Worm (Caenorhabditis elegans): ENCODE results near the gene scl-18.

The scl-18 gene

ce11 chrIV:11776968-11777467 is 22.8 kb upstream of the scl-18 start:
- TF ChIP-seq ceh-18 (tag; optimal IDR thresholded peaks at IDR 0.05) (no peak), ttx-3 (tag; optimal IDR thresholded peaks at IDR 0.05) (no peak), K09A11.1 (tag; optimal IDR thresholded peaks at IDR 0.05; ENCODE audit: insufficient read depth) (no peak), unc-42 (tag; optimal IDR thresholded peaks at IDR 0.05) (peak; percentile 19)

ce11 chrIV:11773692-11774225 is 19.5 kb upstream of the scl-18 start, which contains the start of gene lips-5:
TSS of gene lips-5 (minus strand) at chrIV:11773742.
- TF ChIP-seq pat-9 (tag; optimal IDR thresholded peaks at IDR 0.05) (no peak), odd-2 (tag; optimal IDR thresholded peaks at IDR 0.05) (no peak), K09A11.1 (tag; optimal IDR thresholded peaks at IDR 0.05; ENCODE audit: insufficient read depth) (no peak), C08G9.2 (tag; optimal IDR thresholded peaks at IDR 0.05) (no peak), madf-2 (tag; optimal IDR thresholded peaks at IDR 0.05) (no peak), ceh-19 (GFP tag; optimal IDR thresholded peaks at IDR 0.05) (no peak), nfya-1 (tag; optimal IDR thresholded peaks at IDR 0.05) (no peak), ztf-16 (tag; optimal IDR thresholded peaks at IDR 0.05) (no peak), elt-4 (tag; optimal IDR thresholded peaks at IDR 0.05) (no peak), mec-3 (tag; optimal IDR thresholded peaks at IDR 0.05; ENCODE audit: borderline replicate concordance) (no peak)

ce11 chrIV:11772119-11772518 is 17.9 kb upstream of the scl-18 start:
- TF ChIP-seq nfya-1 (tag; optimal IDR thresholded peaks at IDR 0.05) (no peak), unc-42 (tag; optimal IDR thresholded peaks at IDR 0.05) (no peak), dmd-4 (tag; optimal IDR thresholded peaks at IDR 0.05; ENCODE audit: borderline replicate concordance) (no peak), ahr-1 (tag; optimal IDR thresholded peaks at IDR 0.05) (no peak), pha-2 (tag; optimal IDR thresholded peaks at IDR 0.05) (no peak)

- TF ChIP-seq pag-3 (tag; optimal IDR thresholded peaks at IDR 0.05; ENCODE audit: borderline replicate concordance) (no peak), hlh-8 (tag; optimal IDR thresholded peaks at IDR 0.05) (no peak), tbx-7 (tag; optimal IDR thresholded peaks at IDR 0.05) (no peak), ahr-1 (tag; optimal IDR thresholded peaks at IDR 0.05) (no peak), elt-2 (tag; optimal IDR thresholded peaks at IDR 0.05) (peak; percentile 34), ceh-24 (tag; optimal IDR thresholded peaks at IDR 0.05) (no peak)
Observed at ce11 chrIV:11771064-11771463, 16.8 kb upstream of the scl-18 start.

- no peak for TF ChIP-seq fkh-10 (GFP tag; optimal IDR thresholded peaks at IDR 0.05)
- TF ChIP-seq sox-2 (GFP tag; IDR thresholded peaks at IDR 0.05) = no peak
- no peak for TF ChIP-seq pqm-1 (tag; optimal IDR thresholded peaks at IDR 0.05)
- no peak for TF ChIP-seq pha-4 (tag; optimal IDR thresholded peaks at IDR 0.05)
- TF ChIP-seq ceh-24 (tag; optimal IDR thresholded peaks at IDR 0.05) = no peak
- TF ChIP-seq ceh-34 (tag; optimal IDR thresholded peaks at IDR 0.05) = no peak
- TF ChIP-seq C38D4.7 (GFP tag; optimal IDR thresholded peaks at IDR 0.05) = no peak
- TF ChIP-seq pat-9 (tag; optimal IDR thresholded peaks at IDR 0.05) = no peak
- no peak for TF ChIP-seq ceh-31 (tag; optimal IDR thresholded peaks at IDR 0.05)
- TF ChIP-seq syd-9 (tag; optimal IDR thresholded peaks at IDR 0.05) = no peak
- TF ChIP-seq hlh-15 (tag; optimal IDR thresholded peaks at IDR 0.05) = no peak
- no peak for TF ChIP-seq nhr-232 (tag; optimal IDR thresholded peaks at IDR 0.05)
- no peak for TF ChIP-seq ceh-22 (tag; optimal IDR thresholded peaks at IDR 0.05)
- TF ChIP-seq unc-86 (tag; optimal IDR thresholded peaks at IDR 0.05) = no peak
- TF ChIP-seq fax-1 (tag; optimal IDR thresholded peaks at IDR 0.05) = no peak
- TF ChIP-seq C08G9.2 (tag; optimal IDR thresholded peaks at IDR 0.05) = no peak
- no peak for TF ChIP-seq unc-55 (GFP tag; optimal IDR thresholded peaks at IDR 0.05)
Observed at ce11 chrIV:11769769-11770168, 15.5 kb upstream of the scl-18 start.
